Fruit fly (Drosophila melanogaster) whole organism, adult: ENCODE results near the gene CG5151.

Source experiments
- CG1620 ChIP-seq: fragments of 200-800 bp; sonication (Bioruptor generic); optimal IDR thresholded peaks from 2 replicates; lab custom pipeline; 2016; ENCODE audit warnings: missing biosample characterization, missing genetic modification characterization
- CG33017 ChIP-seq: fragments of 200-800 bp; sonication (Bioruptor generic); optimal IDR thresholded peaks from 2 replicates; lab custom pipeline; 2018; ENCODE audit warnings: missing biosample characterization, mild to moderate bottlenecking, missing genetic modification characterization, moderate library complexity
- CG7045 ChIP-seq: fragments of 200-800 bp; sonication (Bioruptor generic); optimal IDR thresholded peaks from 2 replicates; lab custom pipeline; 2017; ENCODE audit warnings: missing biosample characterization, mild to moderate bottlenecking, missing genetic modification characterization
- Clk ChIP-seq: fragments of 200-800 bp; sonication (Bioruptor generic); optimal IDR thresholded peaks from 2 replicates; lab custom pipeline; 2017; ENCODE audit warnings: missing biosample characterization, missing genetic modification characterization
- Mnt ChIP-seq: fragments of 200-800 bp; sonication (Bioruptor generic); optimal IDR thresholded peaks from 2 replicates; lab custom pipeline; 2016; ENCODE audit warnings: missing biosample characterization, mild to moderate bottlenecking, missing genetic modification characterization

dm6 chr3L:16161131-16161530, 3.4 kb downstream of the CG5151 start:
- no peak for TF ChIP-seq CG7045 (GFP tag; lab: Kevin White, UChicago)
- TF ChIP-seq Mnt (GFP tag; lab: Kevin White, UChicago) = no peak
- TF ChIP-seq Clk (GFP tag; lab: Kevin White, UChicago) = no peak
- no peak for TF ChIP-seq CG1620 (GFP tag; lab: Kevin White, UChicago)
- no peak for TF ChIP-seq CG33017
